Worm (Caenorhabditis elegans) whole organism, L3 larva: ENCODE data around the gene Y54G2A.26.

Experiments used
- ama-1 ChIP-seq: fragments of 150-350 bp; optimal IDR thresholded peaks from 2 replicates; lab custom pipeline; 2018
- mdl-1 ChIP-seq: fragments of 150-350 bp; optimal IDR thresholded peaks from 2 replicates; lab custom pipeline; 2014; ENCODE audit warnings: missing biosample characterization, missing genetic modification characterization
- nfya-1 ChIP-seq: sonication (generic microtip); optimal IDR thresholded peaks from 2 replicates; lab custom pipeline; 2017; ENCODE audit warnings: missing genetic modification characterization, mild to moderate bottlenecking, missing compliant biosample characterization, antibody characterized with exemption, moderate library complexity; ENCODE audit not compliant: insufficient read depth
- nhr-12 ChIP-seq: fragments of 150-350 bp; optimal IDR thresholded peaks from 2 replicates; lab custom pipeline; 2014; ENCODE audit warnings: missing biosample characterization, missing genetic modification characterization
- nhr-237 ChIP-seq: fragments of 150-350 bp; optimal IDR thresholded peaks from 2 replicates; lab custom pipeline; 2014; ENCODE audit warnings: missing biosample characterization, missing genetic modification characterization
- nhr-28 ChIP-seq: fragments of 150-350 bp; optimal IDR thresholded peaks from 2 replicates; lab custom pipeline; 2014; ENCODE audit warnings: missing biosample characterization, missing genetic modification characterization
- nhr-67 ChIP-seq: fragments of 150-350 bp; optimal IDR thresholded peaks from 2 replicates; lab custom pipeline; 2014; ENCODE audit warnings: missing biosample characterization, missing genetic modification characterization

DNA sequence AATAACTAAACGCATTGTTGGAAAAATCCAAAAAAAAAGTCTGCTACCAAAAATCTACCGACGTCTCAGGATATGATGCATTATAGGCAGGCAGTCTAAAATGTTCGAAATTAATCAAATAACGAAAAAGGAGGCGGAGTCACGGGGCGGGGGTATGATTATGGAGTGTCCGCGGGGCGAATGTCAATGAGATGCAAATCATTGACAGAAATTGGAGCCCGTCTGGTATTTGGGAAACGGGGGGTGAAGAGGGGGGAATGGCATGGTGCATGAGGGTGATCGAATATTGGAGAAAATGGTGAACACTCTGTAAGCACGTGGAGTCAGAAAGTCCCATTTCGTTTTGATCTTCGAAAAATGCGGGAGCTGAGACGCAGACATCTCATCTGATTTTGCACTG, 16.9 kb downstream of the Y54G2A.26 start, which contains the start of gene lad-2:
- TF ChIP-seq nhr-12 (tag; lab: Kevin White, UChicago), result no peak
- no peak for TF ChIP-seq nhr-67
- no peak for TF ChIP-seq mdl-1
- TF ChIP-seq nfya-1 (tag; lab: Kevin White, UChicago), result no peak
- TF ChIP-seq nhr-28 (tag; lab: Kevin White, UChicago), result no peak
- no peak for TF ChIP-seq nhr-237 (tag; lab: Kevin White, UChicago)
- TF ChIP-seq ama-1 (lab: Kevin White, UChicago), result no peak
